Fruit fly (Drosophila melanogaster): ENCODE results near the gene CG6462.

The CG6462 gene

DNA sequence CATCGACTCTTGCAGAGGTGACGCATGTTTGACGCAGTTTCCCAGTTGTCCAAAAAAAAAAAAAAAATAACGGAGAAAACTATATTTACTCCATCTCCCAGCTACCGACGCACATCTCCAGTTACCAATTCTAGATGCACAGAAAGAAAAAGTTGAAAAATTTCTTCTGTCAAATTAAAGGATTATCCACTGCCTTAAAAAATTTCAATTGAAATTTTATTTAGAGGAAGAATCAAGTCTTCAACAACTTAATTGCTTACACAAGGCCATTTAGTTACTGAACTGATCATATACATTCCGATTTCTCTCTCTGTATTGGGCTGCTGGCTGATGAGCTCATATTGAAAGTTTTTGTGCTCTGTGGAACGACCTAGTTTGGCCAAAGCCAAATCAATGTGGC, 49.1 kb downstream of the CG6462 start (continued):
- TF ChIP-seq CG8388 (GFP tag; optimal IDR thresholded peaks at IDR 0.05) = peak; percentile 38
- TF ChIP-seq CG2199 (GFP tag; IDR thresholded peaks at IDR 0.05) = no peak
- 0 out of 3 replicates have a peak, but pooled peaks have one; percentile 12 for TF ChIP-seq CG17361 (GFP tag; IDR thresholded peaks at IDR 0.05)
- no peak for TF ChIP-seq hbn (GFP tag; IDR thresholded peaks at IDR 0.05; ENCODE audit: partially characterized antibody)
- TF ChIP-seq CG6813 (GFP tag; optimal IDR thresholded peaks at IDR 0.05) = no peak
- TF ChIP-seq dpn (GFP tag; optimal IDR thresholded peaks at IDR 0.05) = peak; percentile 27 to 48
- no peak for TF ChIP-seq MTF-1 (GFP tag; optimal IDR thresholded peaks at IDR 0.05; ENCODE audit: borderline replicate concordance)
- TF ChIP-seq CG10366 (GFP tag; IDR thresholded peaks at IDR 0.05) = 0 out of 2 replicates have a peak, but pooled peaks have one; percentile 8
- TF ChIP-seq Side (GFP tag; optimal IDR thresholded peaks at IDR 0.05) = no peak
- TF ChIP-seq Hr3 (GFP tag; optimal IDR thresholded peaks at IDR 0.05) = peak; percentile 14
- no peak for TF ChIP-seq Taf1 (GFP tag; IDR thresholded peaks at IDR 0.05)
- TF ChIP-seq Tbp (GFP tag; optimal IDR thresholded peaks at IDR 0.05) = no peak
- no peak for TF ChIP-seq ewg (GFP tag; optimal IDR thresholded peaks at IDR 0.05)
- TF ChIP-seq CG10147 (GFP tag; optimal IDR thresholded peaks at IDR 0.05) = no peak
- no peak for TF ChIP-seq tio (GFP tag; optimal IDR thresholded peaks at IDR 0.05)
- TF ChIP-seq CG9727 (GFP tag; optimal IDR thresholded peaks at IDR 0.05) = peak; percentile 23
- no peak for TF ChIP-seq Bteb2 (GFP tag; optimal IDR thresholded peaks at IDR 0.05)
- TF ChIP-seq sob (GFP tag; IDR thresholded peaks at IDR 0.05) = 0 out of 2 replicates have a peak, but pooled peaks have one; percentile 26
- no peak for TF ChIP-seq Lim3 (GFP tag; IDR thresholded peaks at IDR 0.05)
- no peak for TF ChIP-seq hb (GFP tag; IDR thresholded peaks at IDR 0.05; ENCODE audit: partially characterized antibody)
- no peak for TF ChIP-seq CG14860 (GFP tag; IDR thresholded peaks at IDR 0.05; ENCODE audit: partially characterized antibody)
- TF ChIP-seq Dip2 (GFP tag; IDR thresholded peaks at IDR 0.05) = no peak
- no peak for TF ChIP-seq H15 (GFP tag; IDR thresholded peaks at IDR 0.05)
- TF ChIP-seq CG15514 (GFP tag; optimal IDR thresholded peaks at IDR 0.05) = no peak
- peak; percentile 40 for TF ChIP-seq lilli (GFP tag; optimal IDR thresholded peaks at IDR 0.05)
- no peak for TF ChIP-seq Usf (GFP tag; optimal IDR thresholded peaks at IDR 0.05)
- TF ChIP-seq CG10565 (GFP tag; optimal IDR thresholded peaks at IDR 0.05) = no peak
- TF ChIP-seq CG33213 (GFP tag; optimal IDR thresholded peaks at IDR 0.05) = no peak
- peak; percentile 14 for TF ChIP-seq Dek (tag; optimal IDR thresholded peaks at IDR 0.05)
- TF ChIP-seq Trl (optimal IDR thresholded peaks at IDR 0.05) = no peak
- TF ChIP-seq Trl (GFP tag; optimal IDR thresholded peaks at IDR 0.05) = no peak
- no peak for TF ChIP-seq CG7357 (GFP tag; IDR thresholded peaks at IDR 0.05)
- no peak for TF ChIP-seq Atf3 (GFP tag; optimal IDR thresholded peaks at IDR 0.05)
- TF ChIP-seq CG1233 (GFP tag; optimal IDR thresholded peaks at IDR 0.05) = no peak
- TF ChIP-seq MBD-R2 (GFP tag; IDR thresholded peaks at IDR 0.05) = no peak
- TF ChIP-seq Aef1 (GFP tag; IDR thresholded peaks at IDR 0.05) = no peak
- TF ChIP-seq CG6272 (GFP tag; IDR thresholded peaks at IDR 0.05) = no peak
- no peak for TF ChIP-seq B-H1 (GFP tag; IDR thresholded peaks at IDR 0.05)
- no peak for TF ChIP-seq tx (GFP tag; optimal IDR thresholded peaks at IDR 0.05)
- TF ChIP-seq CG4730 (GFP tag; IDR thresholded peaks at IDR 0.05) = no peak
- peak; percentile 21; the same call in 1 of the 3 replicates for TF ChIP-seq ken (GFP tag; IDR thresholded peaks at IDR 0.05)
- TF ChIP-seq kay (GFP tag; optimal IDR thresholded peaks at IDR 0.05) = no peak
- no peak for TF ChIP-seq ems (GFP tag; optimal IDR thresholded peaks at IDR 0.05)
- TF ChIP-seq pb (GFP tag; optimal IDR thresholded peaks at IDR 0.05) = no peak
- TF ChIP-seq CG11093 (GFP tag; IDR thresholded peaks at IDR 0.05) = no peak
- no peak for TF ChIP-seq CG3838 (GFP tag; optimal IDR thresholded peaks at IDR 0.05)
- TF ChIP-seq Mrtf (GFP tag; IDR thresholded peaks at IDR 0.05) = no peak
- TF ChIP-seq tin (GFP tag; optimal IDR thresholded peaks at IDR 0.05) = no peak
- no peak for TF ChIP-seq pita (GFP tag; optimal IDR thresholded peaks at IDR 0.05)
- TF ChIP-seq Rfx (GFP tag; IDR thresholded peaks at IDR 0.05) = no peak
- no peak for TF ChIP-seq Opbp (GFP tag; IDR thresholded peaks at IDR 0.05; ENCODE audit: partially characterized antibody)
- no peak for TF ChIP-seq sna (GFP tag; IDR thresholded peaks at IDR 0.05; ENCODE audit: partially characterized antibody)
- peak; percentile 6 for TF ChIP-seq CG1602 (GFP tag; optimal IDR thresholded peaks at IDR 0.05)
